Worm (Caenorhabditis elegans) whole organism, L3 larva: Measurements from ENCODE around the gene fbxa-82.

Source experiments
- aly-2 ChIP-seq: fragments of 150-350 bp; optimal IDR thresholded peaks from 2 replicates; lab custom pipeline; 2014; ENCODE audit warnings: missing biosample characterization, missing genetic modification characterization
- elt-3 ChIP-seq, 3 experiments: fragments of 150-350 bp in 1 of 3; sonication (generic microtip) in 2 of 3; optimal IDR thresholded peaks; 2 replicates in 2 of 3; 4 replicates in 1 of 3; lab custom pipeline; 2014 to 2017; ENCODE audit warnings: missing biosample characterization in 3 of 3, missing genetic modification characterization in 3 of 3
- hmg-11 ChIP-seq: sonication (generic microtip); optimal IDR thresholded peaks from 2 replicates; lab custom pipeline; 2016; ENCODE audit warnings: missing genetic modification characterization, missing compliant biosample characterization
- mml-1 ChIP-seq: fragments of 150-350 bp; sonication (generic microtip); optimal IDR thresholded peaks from 3 replicates; lab custom pipeline; 2014; ENCODE audit warnings: missing biosample characterization, missing genetic modification characterization
- nhr-237 ChIP-seq: fragments of 150-350 bp; optimal IDR thresholded peaks from 2 replicates; lab custom pipeline; 2014; ENCODE audit warnings: missing biosample characterization, missing genetic modification characterization
- nhr-25 ChIP-seq: sonication (generic microtip); optimal IDR thresholded peaks from 2 replicates; lab custom pipeline; 2017; ENCODE audit warnings: missing biosample characterization, missing genetic modification characterization
- nhr-28 ChIP-seq: fragments of 150-350 bp; optimal IDR thresholded peaks from 2 replicates; lab custom pipeline; 2014; ENCODE audit warnings: missing biosample characterization, missing genetic modification characterization
- nhr-76 ChIP-seq: fragments of 150-350 bp; sonication (generic microtip); optimal IDR thresholded peaks from 5 replicates; lab custom pipeline; 2014; ENCODE audit warnings: missing biosample characterization, missing genetic modification characterization
- sea-2 ChIP-seq: fragments of 150-350 bp; sonication (generic microtip); optimal IDR thresholded peaks from 4 replicates; lab custom pipeline; 2014; ENCODE audit warnings: missing biosample characterization, missing genetic modification reagents, missing genetic modification characterization
- snpc-4 ChIP-seq: fragments of 150-350 bp; optimal IDR thresholded peaks from 2 replicates; lab custom pipeline; 2014; ENCODE audit warnings: missing biosample characterization, missing genetic modification characterization
- ztf-4 ChIP-seq: fragments of 150-350 bp; optimal IDR thresholded peaks from 2 replicates; lab custom pipeline; 2014; ENCODE audit warnings: missing biosample characterization, missing genetic modification characterization

- TF ChIP-seq nhr-28 (tag; lab: Kevin White, UChicago) (no peak), mml-1 (tag; lab: Kevin White, UChicago) (no peak), nhr-25 (tag; lab: Kevin White, UChicago) (no peak), elt-3 (tag; optimal IDR thresholded peaks at IDR 0.05; lab: Kevin White, UChicago) (no peak), hmg-11 (no peak), aly-2 (tag; lab: Kevin White, UChicago) (no peak), sea-2 (GFP tag; lab: Kevin White, UChicago) (no peak), ztf-4 (tag; lab: Kevin White, UChicago) (no peak), snpc-4 (tag; lab: Kevin White, UChicago) (no peak), nhr-237 (tag; lab: Kevin White, UChicago) (no peak), nhr-76 (tag; lab: Kevin White, UChicago) (no peak)
Observed at ce11 chrV:15060595-15060994, 8.3 kb upstream of the fbxa-82 start.
